Fruit fly (Drosophila melanogaster) whole organism, embryonic: Measurements from ENCODE around the gene Sirup.

Source experiments
- Atf6 ChIP-seq: fragments of 200-800 bp; sonication (Bioruptor generic); IDR thresholded peaks from 2 replicates; pipeline ENCODE4 v1.3.6; 2022; ENCODE audit warnings: missing biosample characterization, missing genetic modification characterization
- B-H1 ChIP-seq: fragments of 200-800 bp; sonication (Bioruptor generic); IDR thresholded peaks from 3 replicates; pipeline ENCODE4 v1.3.6; 2022; ENCODE audit warnings: missing biosample characterization, missing genetic modification characterization
- Bgb ChIP-seq: fragments of 200-800 bp; sonication (Bioruptor generic); IDR thresholded peaks from 2 replicates; pipeline ENCODE4 v1.3.6; 2022; ENCODE audit warnings: missing biosample characterization, missing genetic modification characterization; ENCODE audit not compliant: partially characterized antibody
- CG10321 ChIP-seq: fragments of 200-800 bp; sonication (Bioruptor generic); IDR thresholded peaks from 2 replicates; pipeline ENCODE4 v1.3.6; 2022; ENCODE audit warnings: missing biosample characterization, missing genetic modification characterization
- CG14710 ChIP-seq: fragments of 200-800 bp; sonication (Bioruptor generic); optimal IDR thresholded peaks from 3 replicates; lab custom pipeline; 2019; ENCODE audit warnings: missing biosample characterization, mild to moderate bottlenecking, missing genetic modification characterization, moderate library complexity
- CG14965 ChIP-seq: fragments of 200-800 bp; sonication (Bioruptor generic); optimal IDR thresholded peaks from 2 replicates; lab custom pipeline; 2016; ENCODE audit warnings: missing biosample characterization, missing genetic modification characterization, borderline replicate concordance
- CG15269 ChIP-seq: fragments of 200-800 bp; sonication (Bioruptor generic); optimal IDR thresholded peaks from 2 replicates; lab custom pipeline; 2018; ENCODE audit warnings: missing biosample characterization, mild to moderate bottlenecking, missing genetic modification characterization, moderate library complexity
- CG1602 ChIP-seq: fragments of 200-800 bp; sonication (Bioruptor generic); optimal IDR thresholded peaks from 3 replicates; lab custom pipeline; 2016; ENCODE audit warnings: missing biosample characterization, missing genetic modification characterization
- CG1603 ChIP-seq: fragments of 200-800 bp; sonication (Bioruptor generic); optimal IDR thresholded peaks from 2 replicates; lab custom pipeline; 2019; ENCODE audit warnings: missing biosample characterization, mild to moderate bottlenecking, missing genetic modification characterization, moderate library complexity
- CG1832 ChIP-seq: fragments of 200-800 bp; sonication (Bioruptor generic); optimal IDR thresholded peaks from 2 replicates; lab custom pipeline; 2017; ENCODE audit warnings: missing biosample characterization, mild to moderate bottlenecking, missing genetic modification characterization, inconsistent platforms
- CG18476 ChIP-seq: fragments of 200-800 bp; sonication (Bioruptor generic); optimal IDR thresholded peaks from 2 replicates; lab custom pipeline; 2016; ENCODE audit warnings: missing biosample characterization, mild to moderate bottlenecking, missing genetic modification characterization
- CG2712 ChIP-seq: fragments of 200-800 bp; optimal IDR thresholded peaks from 3 replicates; lab custom pipeline; 2019; ENCODE audit warnings: missing biosample characterization, mild to moderate bottlenecking, missing genetic modification characterization, moderate library complexity
- CG30431 ChIP-seq: fragments of 200-800 bp; sonication (Bioruptor generic); optimal IDR thresholded peaks from 2 replicates; lab custom pipeline; 2017; ENCODE audit warnings: missing biosample characterization, missing genetic modification characterization
- CG31224 ChIP-seq: fragments of 200-800 bp; sonication (Bioruptor generic); IDR thresholded peaks from 2 replicates; pipeline ENCODE4 v1.3.6; 2022; ENCODE audit warnings: missing biosample characterization, missing genetic modification characterization
- CG3995 ChIP-seq: fragments of 200-800 bp; sonication (Bioruptor generic); optimal IDR thresholded peaks from 3 replicates; lab custom pipeline; 2016; ENCODE audit warnings: missing biosample characterization, missing genetic modification characterization
- CG5180 ChIP-seq: fragments of 200-800 bp; sonication (Bioruptor generic); optimal IDR thresholded peaks from 3 replicates; lab custom pipeline; 2017; ENCODE audit warnings: missing biosample characterization, missing genetic modification characterization, mild to moderate bottlenecking, moderate library complexity, missing genetic modification reagents
- CG6272 ChIP-seq: fragments of 200-800 bp; sonication (Bioruptor generic); IDR thresholded peaks from 2 replicates; pipeline ENCODE4 v1.3.6; 2022; ENCODE audit warnings: missing biosample characterization, missing genetic modification characterization
- CG6689 ChIP-seq: fragments of 200-800 bp; sonication (Bioruptor generic); IDR thresholded peaks from 2 replicates; pipeline ENCODE4 v1.3.6; 2022; ENCODE audit warnings: missing biosample characterization, missing genetic modification characterization
- CG6791 ChIP-seq: fragments of 200-800 bp; sonication (Bioruptor generic); IDR thresholded peaks from 3 replicates; pipeline ENCODE4 v1.3.6; 2022; ENCODE audit warnings: missing biosample characterization, missing genetic modification characterization; ENCODE audit not compliant: partially characterized antibody
- CG7839 ChIP-seq: fragments of 200-800 bp; sonication (Bioruptor generic); optimal IDR thresholded peaks from 3 replicates; lab custom pipeline; 2018; ENCODE audit warnings: missing biosample characterization, mild to moderate bottlenecking, missing genetic modification characterization, moderate library complexity
- CG9727 ChIP-seq: fragments of 200-800 bp; sonication (Bioruptor generic); optimal IDR thresholded peaks from 3 replicates; lab custom pipeline; 2017; ENCODE audit warnings: missing biosample characterization, mild to moderate bottlenecking, missing genetic modification characterization
- E2f2 ChIP-seq: fragments of 200-800 bp; sonication (Bioruptor generic); IDR thresholded peaks from 2 replicates; pipeline ENCODE4 v1.3.6; 2022; ENCODE audit warnings: missing biosample characterization, missing genetic modification characterization
- Mrtf ChIP-seq: fragments of 200-800 bp; sonication (Bioruptor generic); IDR thresholded peaks from 3 replicates; pipeline ENCODE4 v1.3.6; 2022; ENCODE audit warnings: missing biosample characterization, missing genetic modification characterization
- Nf-YB ChIP-seq: fragments of 200-800 bp; sonication (Bioruptor generic); optimal IDR thresholded peaks from 3 replicates; lab custom pipeline; 2019; ENCODE audit warnings: missing biosample characterization, mild to moderate bottlenecking, missing genetic modification characterization, moderate library complexity
- NfI ChIP-seq: fragments of 200-800 bp; sonication (Bioruptor generic); optimal IDR thresholded peaks from 3 replicates; lab custom pipeline; 2018; ENCODE audit warnings: missing biosample characterization, mild to moderate bottlenecking, missing genetic modification characterization, moderate library complexity
- Sox102F ChIP-seq: fragments of 200-800 bp; sonication (Bioruptor generic); optimal IDR thresholded peaks from 2 replicates; lab custom pipeline; 2018; ENCODE audit warnings: missing biosample characterization, mild to moderate bottlenecking, missing genetic modification characterization, moderate library complexity
- ase ChIP-seq: fragments of 200-800 bp; sonication (Bioruptor generic); IDR thresholded peaks from 3 replicates; pipeline ENCODE4 v1.3.6; 2022; ENCODE audit warnings: missing biosample characterization, missing genetic modification characterization
- ato ChIP-seq: fragments of 200-800 bp; sonication (Bioruptor generic); IDR thresholded peaks from 2 replicates; pipeline ENCODE4 v1.3.6; 2022; ENCODE audit warnings: missing biosample characterization, missing genetic modification characterization; ENCODE audit not compliant: partially characterized antibody
- az2 ChIP-seq: fragments of 200-800 bp; sonication (Bioruptor generic); optimal IDR thresholded peaks from 3 replicates; lab custom pipeline; 2016; ENCODE audit warnings: missing biosample characterization, missing genetic modification characterization
- bab2 ChIP-seq: fragments of 200-800 bp; sonication (Bioruptor generic); optimal IDR thresholded peaks from 2 replicates; lab custom pipeline; 2016; ENCODE audit warnings: missing biosample characterization, missing genetic modification characterization
- cg ChIP-seq: fragments of 200-800 bp; sonication (Bioruptor generic); optimal IDR thresholded peaks from 3 replicates; lab custom pipeline; 2019; ENCODE audit warnings: missing biosample characterization, mild to moderate bottlenecking, missing genetic modification characterization, moderate library complexity
- cwo ChIP-seq: fragments of 200-800 bp; sonication (Bioruptor generic); optimal IDR thresholded peaks from 3 replicates; lab custom pipeline; 2017; ENCODE audit warnings: missing biosample characterization, missing genetic modification characterization, mild to moderate bottlenecking, moderate library complexity, missing genetic modification reagents
- gro ChIP-seq: fragments of 200-800 bp; sonication (Bioruptor generic); optimal IDR thresholded peaks from 2 replicates; lab custom pipeline; 2016; ENCODE audit warnings: missing biosample characterization, missing genetic modification characterization
- gsb ChIP-seq: fragments of 200-800 bp; sonication (Bioruptor generic); IDR thresholded peaks from 2 replicates; pipeline ENCODE4 v1.3.6; 2022; ENCODE audit warnings: missing biosample characterization, missing genetic modification characterization
- hbn ChIP-seq: fragments of 200-800 bp; sonication (Bioruptor generic); IDR thresholded peaks from 2 replicates; pipeline ENCODE4 v1.3.6; 2022; ENCODE audit warnings: missing biosample characterization, missing genetic modification characterization; ENCODE audit not compliant: partially characterized antibody
- ind ChIP-seq: fragments of 200-800 bp; sonication (Bioruptor generic); optimal IDR thresholded peaks from 3 replicates; lab custom pipeline; 2016; ENCODE audit warnings: missing biosample characterization, missing genetic modification characterization
- lab ChIP-seq: fragments of 200-800 bp; sonication (Bioruptor generic); optimal IDR thresholded peaks from 3 replicates; lab custom pipeline; 2017; ENCODE audit warnings: missing biosample characterization, missing genetic modification characterization, mild to moderate bottlenecking, moderate library complexity, missing genetic modification reagents
- mirr ChIP-seq: fragments of 200-800 bp; sonication (Bioruptor generic); optimal IDR thresholded peaks from 3 replicates; lab custom pipeline; 2018; ENCODE audit warnings: missing biosample characterization, mild to moderate bottlenecking, missing genetic modification characterization
- nom ChIP-seq: fragments of 200-800 bp; sonication (Bioruptor generic); optimal IDR thresholded peaks from 2 replicates; lab custom pipeline; 2017; ENCODE audit warnings: missing biosample characterization, missing genetic modification characterization, mild to moderate bottlenecking, moderate library complexity, missing genetic modification reagents
- rib ChIP-seq: fragments of 200-800 bp; sonication (Bioruptor generic); IDR thresholded peaks from 2 replicates; pipeline ENCODE4 v1.3.6; 2022; ENCODE audit warnings: missing biosample characterization, missing genetic modification characterization
- sna ChIP-seq: fragments of 200-800 bp; sonication (Bioruptor generic); IDR thresholded peaks from 2 replicates; pipeline ENCODE4 v1.3.6; 2022; ENCODE audit warnings: missing biosample characterization, missing genetic modification characterization; ENCODE audit not compliant: partially characterized antibody
- so ChIP-seq: fragments of 200-800 bp; sonication (Bioruptor generic); IDR thresholded peaks from 3 replicates; pipeline ENCODE4 v1.3.6; 2022; ENCODE audit warnings: missing biosample characterization, missing genetic modification characterization
- tap ChIP-seq: fragments of 200-800 bp; optimal IDR thresholded peaks from 3 replicates; lab custom pipeline; 2019; ENCODE audit warnings: missing biosample characterization, mild to moderate bottlenecking, missing genetic modification characterization, moderate library complexity
- tin ChIP-seq: fragments of 200-800 bp; sonication (Bioruptor generic); optimal IDR thresholded peaks from 3 replicates; lab custom pipeline; 2016; ENCODE audit warnings: missing biosample characterization, missing genetic modification characterization
- tll ChIP-seq, 2 experiments: fragments of 200-800 bp in 1 of 2; fragments of >200 bp in 1 of 2; sonication (Bioruptor generic) in 1 of 2; optimal IDR thresholded peaks; 2 replicates each; lab custom pipeline; 2017 to 2019; ENCODE audit warnings: missing biosample characterization in 2 of 2, missing genetic modification characterization in 2 of 2, mild to moderate bottlenecking in 1 of 2, moderate library complexity in 1 of 2
- tna ChIP-seq: fragments of 200-800 bp; sonication (Bioruptor generic); IDR thresholded peaks from 2 replicates; pipeline ENCODE4 v1.3.6; 2022; ENCODE audit warnings: missing biosample characterization, missing genetic modification characterization; ENCODE audit not compliant: partially characterized antibody
- trem ChIP-seq: fragments of 200-800 bp; optimal IDR thresholded peaks from 3 replicates; lab custom pipeline; 2019; ENCODE audit warnings: missing biosample characterization, mild to moderate bottlenecking, missing genetic modification characterization, moderate library complexity
- unpg ChIP-seq: fragments of 200-800 bp; sonication (Bioruptor generic); optimal IDR thresholded peaks from 3 replicates; lab custom pipeline; 2018; ENCODE audit warnings: missing biosample characterization, mild to moderate bottlenecking, missing genetic modification characterization, moderate library complexity

The Sirup gene

dm6 chr2L:7984889-7985514 lies 13.7 kb upstream of the Sirup start (continued):
- TF ChIP-seq Bgb (GFP tag; lab: Robert Waterston, UW) = peak; percentile 40; the same call in 1 of the 2 replicates
- peak; percentile 68; the same call in 1 of the 2 replicates for TF ChIP-seq tna (GFP tag; lab: Robert Waterston, UW)
- TF ChIP-seq gro = no peak
- no peak for TF ChIP-seq NfI (GFP tag; lab: Kevin White, UChicago)
- TF ChIP-seq unpg (GFP tag; lab: Kevin White, UChicago) = peak; percentile 21
- peak; percentile 38; the same call in 1 of the 2 replicates for TF ChIP-seq Atf6 (GFP tag; lab: Robert Waterston, UW)
- TF ChIP-seq sna (GFP tag; lab: Robert Waterston, UW) = peak; percentile 31; the same call in 1 of the 2 replicates
- TF ChIP-seq CG1603 = peak; percentile 13
- peak; percentile 44 for TF ChIP-seq mirr (GFP tag; lab: Kevin White, UChicago)
- no peak for TF ChIP-seq CG15269 (tag; lab: Kevin White, UChicago)
- TF ChIP-seq tap (tag; lab: Kevin White, UChicago) = no peak
- TF ChIP-seq CG6689 (GFP tag; lab: Robert Waterston, UW) = 0 out of 2 replicates have a peak, but pooled peaks have one; percentile 11
- no peak for TF ChIP-seq hbn (GFP tag; lab: Robert Waterston, UW)
- TF ChIP-seq Sox102F (GFP tag; lab: Kevin White, UChicago) = peak; percentile 12
- peak; percentile 20 for TF ChIP-seq CG9727 (GFP tag; lab: Kevin White, UChicago)
- TF ChIP-seq tin (GFP tag; lab: Kevin White, UChicago) = peak; percentile 53
- TF ChIP-seq CG30431 (GFP tag; lab: Kevin White, UChicago) = no peak
- TF ChIP-seq tll (GFP tag; optimal IDR thresholded peaks at IDR 0.05; lab: Kevin White, UChicago) = no peak
- TF ChIP-seq CG7839 = peak; percentile 16
- TF ChIP-seq E2f2 (GFP tag; lab: Robert Waterston, UW) = no peak
- peak; percentile 8; the same call in 1 of the 2 replicates for TF ChIP-seq ato (GFP tag; lab: Robert Waterston, UW)
- TF ChIP-seq Nf-YB (GFP tag; lab: Kevin White, UChicago) = no peak
- TF ChIP-seq CG6791 (GFP tag; lab: Robert Waterston, UW) = peak; percentile 58; the same call in 2 of the 3 replicates
- no peak for TF ChIP-seq CG3995 (GFP tag; lab: Kevin White, UChicago)
- no peak for TF ChIP-seq gsb (GFP tag; lab: Robert Waterston, UW)
- no peak for TF ChIP-seq CG1602 (GFP tag; lab: Kevin White, UChicago)
- peak; percentile 7 for TF ChIP-seq CG14710 (tag; lab: Kevin White, UChicago)
- peak; percentile 2 for TF ChIP-seq CG18476
- TF ChIP-seq cwo (GFP tag; lab: Kevin White, UChicago) = no peak
- TF ChIP-seq lab (GFP tag; lab: Kevin White, UChicago) = peak; percentile 9
- TF ChIP-seq bab2 (GFP tag; lab: Kevin White, UChicago) = peak; percentile 50
- TF ChIP-seq B-H1 = no peak
- no peak for TF ChIP-seq CG6272 (GFP tag; lab: Robert Waterston, UW)
- TF ChIP-seq az2 (GFP tag; lab: Kevin White, UChicago) = peak; percentile 19
- peak; percentile 5 for TF ChIP-seq trem (tag; lab: Kevin White, UChicago)
- TF ChIP-seq Mrtf (GFP tag; lab: Robert Waterston, UW) = no peak
- peak; percentile 6 for TF ChIP-seq CG14965 (GFP tag; lab: Kevin White, UChicago)
- no peak for TF ChIP-seq ase
- TF ChIP-seq rib (GFP tag; lab: Robert Waterston, UW) = no peak
- TF ChIP-seq nom = peak; percentile 10
- no peak for TF ChIP-seq CG1832 (GFP tag; lab: Kevin White, UChicago)
- no peak for TF ChIP-seq CG5180 (GFP tag; lab: Kevin White, UChicago)
- no peak for TF ChIP-seq CG10321
- peak; percentile 22 for TF ChIP-seq CG2712 (tag; lab: Kevin White, UChicago)
- TF ChIP-seq cg (GFP tag; lab: Kevin White, UChicago) = peak; percentile 22
- peak; percentile 7 for TF ChIP-seq ind (GFP tag; lab: Kevin White, UChicago)
- TF ChIP-seq so (GFP tag; lab: Robert Waterston, UW) = no peak
- no peak for TF ChIP-seq CG31224 (GFP tag; lab: Robert Waterston, UW)
